Fruit fly (Drosophila melanogaster) whole organism, embryonic: ENCODE results near the gene CG42375.
A peak's percentile ranks its signal among the peaks of the same experiment; 100 is the strongest.

Source experiments
- Abd-B ChIP-seq: fragments of 200-800 bp; sonication (Bioruptor generic); optimal IDR thresholded peaks from 2 replicates; lab custom pipeline; 2018; ENCODE audit warnings: missing biosample characterization, mild to moderate bottlenecking, missing genetic modification characterization, moderate library complexity
- Adf1 ChIP-seq: fragments of 200-800 bp; sonication (Bioruptor generic); IDR thresholded peaks from 2 replicates; pipeline ENCODE4 v1.3.6; 2022; ENCODE audit warnings: missing biosample characterization, missing genetic modification characterization
- Bgb ChIP-seq: fragments of 200-800 bp; sonication (Bioruptor generic); IDR thresholded peaks from 2 replicates; pipeline ENCODE4 v1.3.6; 2022; ENCODE audit warnings: missing biosample characterization, missing genetic modification characterization; ENCODE audit not compliant: partially characterized antibody
- CG10431 ChIP-seq: fragments of 200-800 bp; sonication (Bioruptor generic); optimal IDR thresholded peaks from 3 replicates; lab custom pipeline; 2018; ENCODE audit warnings: missing biosample characterization, mild to moderate bottlenecking, missing genetic modification characterization
- CG15696 ChIP-seq: fragments of 200-800 bp; sonication (Bioruptor generic); optimal IDR thresholded peaks from 2 replicates; lab custom pipeline; 2019; ENCODE audit warnings: missing biosample characterization, mild to moderate bottlenecking, missing genetic modification characterization, moderate library complexity
- CG17328 ChIP-seq: fragments of 200-800 bp; sonication (Bioruptor generic); IDR thresholded peaks from 2 replicates; pipeline ENCODE4 v1.3.6; 2022; ENCODE audit warnings: missing biosample characterization, missing genetic modification characterization
- CG18476 ChIP-seq: fragments of 200-800 bp; sonication (Bioruptor generic); optimal IDR thresholded peaks from 2 replicates; lab custom pipeline; 2016; ENCODE audit warnings: missing biosample characterization, mild to moderate bottlenecking, missing genetic modification characterization
- CG30020 ChIP-seq: fragments of 200-800 bp; optimal IDR thresholded peaks from 2 replicates; lab custom pipeline; 2019; ENCODE audit warnings: missing biosample characterization, mild to moderate bottlenecking, missing genetic modification characterization, moderate library complexity
- CG3065 ChIP-seq: fragments of 200-800 bp; sonication (Bioruptor generic); optimal IDR thresholded peaks from 2 replicates; lab custom pipeline; 2016; ENCODE audit warnings: missing biosample characterization, missing genetic modification characterization
- CG31365 ChIP-seq: fragments of 200-800 bp; sonication (Bioruptor generic); optimal IDR thresholded peaks from 2 replicates; lab custom pipeline; 2018; ENCODE audit warnings: missing biosample characterization, mild to moderate bottlenecking, missing genetic modification characterization
- CG32532 ChIP-seq: fragments of 200-800 bp; sonication (Bioruptor generic); IDR thresholded peaks from 2 replicates; pipeline ENCODE4 v1.3.6; 2022; ENCODE audit warnings: missing biosample characterization, missing genetic modification characterization
- CG4730 ChIP-seq: fragments of 200-800 bp; sonication (Bioruptor generic); IDR thresholded peaks from 2 replicates; pipeline ENCODE4 v1.3.6; 2022; ENCODE audit warnings: missing biosample characterization, missing genetic modification characterization
- CG5245 ChIP-seq: fragments of 200-800 bp; sonication (Bioruptor generic); optimal IDR thresholded peaks from 3 replicates; lab custom pipeline; 2016; ENCODE audit warnings: missing biosample characterization, missing genetic modification characterization
- CG6254 ChIP-seq: fragments of 200-800 bp; sonication (Bioruptor generic); optimal IDR thresholded peaks from 3 replicates; lab custom pipeline; 2017; ENCODE audit warnings: mild to moderate bottlenecking, missing biosample characterization, missing genetic modification reagents, missing genetic modification characterization
- CG8924 ChIP-seq: fragments of 200-800 bp; optimal IDR thresholded peaks from 3 replicates; lab custom pipeline; 2019; ENCODE audit warnings: missing biosample characterization, mild to moderate bottlenecking, missing genetic modification characterization, moderate library complexity
- CrebB ChIP-seq: fragments of 200-800 bp; sonication (Bioruptor generic); optimal IDR thresholded peaks from 3 replicates; lab custom pipeline; 2018; ENCODE audit warnings: missing biosample characterization, mild to moderate bottlenecking, missing genetic modification characterization
- Dip3 ChIP-seq: fragments of 200-800 bp; sonication (Bioruptor generic); optimal IDR thresholded peaks from 3 replicates; lab custom pipeline; 2016; ENCODE audit warnings: missing biosample characterization, missing genetic modification characterization
- Elba2 ChIP-seq: fragments of 200-800 bp; sonication (Bioruptor generic); optimal IDR thresholded peaks from 3 replicates; lab custom pipeline; 2016; ENCODE audit warnings: missing biosample characterization, missing genetic modification characterization
- Fer1 ChIP-seq: fragments of 200-800 bp; sonication (Bioruptor generic); optimal IDR thresholded peaks from 2 replicates; lab custom pipeline; 2017; ENCODE audit warnings: missing biosample characterization, mild to moderate bottlenecking, missing genetic modification characterization
- Fer2 ChIP-seq: fragments of 200-800 bp; sonication (Bioruptor generic); optimal IDR thresholded peaks from 2 replicates; lab custom pipeline; 2018; ENCODE audit warnings: missing biosample characterization, mild to moderate bottlenecking, missing genetic modification characterization, moderate library complexity
- HHEX ChIP-seq: fragments of 200-800 bp; sonication (Bioruptor generic); optimal IDR thresholded peaks from 3 replicates; lab custom pipeline; 2017; ENCODE audit warnings: missing biosample characterization, mild to moderate bottlenecking, missing genetic modification characterization, missing genetic modification reagents
- HLH54F ChIP-seq: fragments of 200-800 bp; sonication (Bioruptor generic); optimal IDR thresholded peaks from 3 replicates; lab custom pipeline; 2016; ENCODE audit warnings: missing biosample characterization, missing genetic modification characterization
- HmgZ ChIP-seq: fragments of 200-800 bp; sonication (Bioruptor generic); optimal IDR thresholded peaks from 2 replicates; lab custom pipeline; 2018; ENCODE audit warnings: missing biosample characterization, mild to moderate bottlenecking, missing genetic modification characterization
- Meics ChIP-seq: fragments of 200-800 bp; sonication (Bioruptor generic); optimal IDR thresholded peaks from 2 replicates; lab custom pipeline; 2017; ENCODE audit warnings: missing biosample characterization, mild to moderate bottlenecking, missing genetic modification characterization
- Scr ChIP-seq: fragments of 200-800 bp; sonication (Bioruptor generic); IDR thresholded peaks from 2 replicates; pipeline ENCODE4 v1.3.6; 2022; ENCODE audit warnings: missing biosample characterization, missing genetic modification characterization; ENCODE audit not compliant: partially characterized antibody
- Ssrp ChIP-seq: fragments of 200-800 bp; sonication (Bioruptor generic); optimal IDR thresholded peaks from 2 replicates; lab custom pipeline; 2018; ENCODE audit warnings: missing biosample characterization, mild to moderate bottlenecking, missing genetic modification characterization, moderate library complexity
- al ChIP-seq: fragments of 200-800 bp; sonication (Bioruptor generic); IDR thresholded peaks from 2 replicates; pipeline ENCODE4 v1.3.6; 2022; ENCODE audit warnings: missing biosample characterization, missing genetic modification characterization
- br ChIP-seq: fragments of >200 bp; optimal IDR thresholded peaks from 2 replicates; lab custom pipeline; 2017
- chn ChIP-seq: fragments of 200-800 bp; sonication (Bioruptor generic); optimal IDR thresholded peaks from 2 replicates; lab custom pipeline; 2016; ENCODE audit warnings: missing biosample characterization, missing genetic modification characterization
- danr ChIP-seq: fragments of 200-800 bp; sonication (Bioruptor generic); IDR thresholded peaks from 2 replicates; pipeline ENCODE4 v1.3.6; 2022; ENCODE audit warnings: missing biosample characterization, missing genetic modification characterization
- dati ChIP-seq: fragments of 200-800 bp; sonication (Bioruptor generic); IDR thresholded peaks from 2 replicates; pipeline ENCODE4 v1.3.6; 2022; ENCODE audit warnings: missing biosample characterization, missing genetic modification characterization
- fd96Cb ChIP-seq: fragments of 200-800 bp; sonication (Bioruptor generic); optimal IDR thresholded peaks from 2 replicates; lab custom pipeline; 2018; ENCODE audit warnings: missing biosample characterization, mild to moderate bottlenecking, missing genetic modification characterization, moderate library complexity
- fu2 ChIP-seq: fragments of 200-800 bp; sonication (Bioruptor generic); optimal IDR thresholded peaks from 2 replicates; lab custom pipeline; 2016; ENCODE audit warnings: missing biosample characterization, missing genetic modification characterization
- gro ChIP-seq: fragments of 200-800 bp; sonication (Bioruptor generic); optimal IDR thresholded peaks from 2 replicates; lab custom pipeline; 2016; ENCODE audit warnings: missing biosample characterization, missing genetic modification characterization
- jigr1 ChIP-seq: fragments of 200-800 bp; sonication (Bioruptor generic); IDR thresholded peaks from 3 replicates; pipeline ENCODE4 v1.3.6; 2022; ENCODE audit warnings: missing biosample characterization, missing genetic modification characterization
- kni ChIP-seq: fragments of 200-800 bp; sonication (Bioruptor generic); optimal IDR thresholded peaks from 3 replicates; lab custom pipeline; 2017; ENCODE audit warnings: mild to moderate bottlenecking, missing biosample characterization, missing genetic modification reagents, missing genetic modification characterization
- lilli ChIP-seq: fragments of 200-800 bp; sonication (Bioruptor generic); optimal IDR thresholded peaks from 3 replicates; lab custom pipeline; 2016; ENCODE audit warnings: missing biosample characterization, missing genetic modification characterization
- maf-S ChIP-seq: fragments of 200-800 bp; sonication (Bioruptor generic); optimal IDR thresholded peaks from 2 replicates; lab custom pipeline; 2016; ENCODE audit warnings: missing biosample characterization, missing genetic modification characterization
- onecut ChIP-seq: fragments of 200-800 bp; sonication (Bioruptor generic); IDR thresholded peaks from 2 replicates; pipeline ENCODE4 v1.3.6; 2022; ENCODE audit warnings: missing biosample characterization, missing genetic modification characterization
- peb ChIP-seq: fragments of 200-800 bp; sonication (Bioruptor generic); IDR thresholded peaks from 2 replicates; pipeline ENCODE4 v1.3.6; 2022; ENCODE audit warnings: missing biosample characterization, missing genetic modification characterization
- pfk ChIP-seq: fragments of 200-800 bp; sonication (Bioruptor generic); optimal IDR thresholded peaks from 2 replicates; lab custom pipeline; 2018; ENCODE audit warnings: missing biosample characterization, mild to moderate bottlenecking, missing genetic modification characterization, moderate library complexity
- pho ChIP-seq: fragments of 200-800 bp; sonication (Bioruptor generic); optimal IDR thresholded peaks from 2 replicates; lab custom pipeline; 2016; ENCODE audit warnings: missing biosample characterization, missing genetic modification characterization
- pum ChIP-seq: fragments of 200-800 bp; sonication (Bioruptor generic); optimal IDR thresholded peaks from 2 replicates; lab custom pipeline; 2016; ENCODE audit warnings: missing biosample characterization, missing genetic modification characterization
- salm ChIP-seq: fragments of 200-800 bp; sonication (Bioruptor generic); optimal IDR thresholded peaks from 2 replicates; lab custom pipeline; 2018; ENCODE audit warnings: missing biosample characterization, mild to moderate bottlenecking, missing genetic modification characterization
- slou ChIP-seq: fragments of 200-800 bp; sonication (Bioruptor generic); optimal IDR thresholded peaks from 3 replicates; lab custom pipeline; 2016; ENCODE audit warnings: missing biosample characterization, missing genetic modification characterization
- tna ChIP-seq: fragments of 200-800 bp; sonication (Bioruptor generic); IDR thresholded peaks from 2 replicates; pipeline ENCODE4 v1.3.6; 2022; ENCODE audit warnings: missing biosample characterization, missing genetic modification characterization; ENCODE audit not compliant: partially characterized antibody
- ttk ChIP-seq: fragments of 200-800 bp; sonication (Bioruptor generic); IDR thresholded peaks from 2 replicates; pipeline ENCODE4 v2.1.2; 2022; ENCODE audit warnings: missing biosample characterization, missing genetic modification characterization
- twi ChIP-seq: fragments of 200-800 bp; optimal IDR thresholded peaks from 2 replicates; lab custom pipeline; 2019; ENCODE audit warnings: missing biosample characterization, mild to moderate bottlenecking, missing genetic modification characterization, moderate library complexity
- yki ChIP-seq: fragments of >200 bp; optimal IDR thresholded peaks from 3 replicates; lab custom pipeline; 2018
- z ChIP-seq: fragments of 200-800 bp; sonication (Bioruptor generic); IDR thresholded peaks from 3 replicates; pipeline ENCODE4 v1.3.6; 2022; ENCODE audit warnings: missing biosample characterization, missing genetic modification characterization
- zfh1 ChIP-seq: fragments of 200-800 bp; sonication (Bioruptor generic); IDR thresholded peaks from 3 replicates; pipeline ENCODE4 v1.3.6; 2022; ENCODE audit warnings: missing biosample characterization, missing genetic modification characterization

The CG42375 gene

DNA sequence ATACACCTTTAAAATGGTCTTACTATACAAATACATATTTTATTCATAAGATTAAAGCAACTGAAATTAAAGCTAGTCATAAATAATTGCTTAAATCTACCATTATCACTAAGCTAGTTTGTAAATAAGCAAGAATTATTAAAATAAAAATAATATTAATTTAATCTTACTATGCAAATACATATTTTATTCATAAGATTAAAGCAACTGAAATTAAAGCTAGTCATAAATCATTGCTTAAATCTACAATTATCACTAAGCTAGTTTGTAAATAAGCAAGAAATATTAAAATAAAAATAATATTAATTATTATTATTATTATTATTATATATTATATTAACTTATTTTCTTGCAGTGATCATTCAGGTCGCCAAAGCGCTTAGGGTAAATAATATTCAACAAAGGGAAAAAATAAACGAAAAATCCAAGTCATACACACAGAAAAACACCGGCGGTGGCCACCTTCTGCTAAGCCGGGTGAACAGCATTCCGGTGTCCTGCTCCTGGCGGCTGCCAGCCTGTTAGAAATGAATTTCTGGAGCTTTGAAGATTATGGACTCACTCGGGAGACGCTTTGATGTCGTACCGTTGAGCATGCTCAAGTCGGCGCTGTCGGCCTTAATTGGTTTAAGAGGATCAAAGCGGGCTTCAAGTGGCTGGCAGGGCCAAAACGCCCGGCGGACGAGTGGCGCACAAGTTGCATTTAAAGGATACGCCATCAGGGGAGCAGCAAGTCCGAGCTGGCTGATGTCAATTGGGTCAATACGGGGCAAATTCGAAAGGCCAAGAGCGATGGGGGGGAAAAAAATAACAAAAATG, 24.7 kb downstream of the CG42375 start (continued):
- TF ChIP-seq pfk (no peak), zfh1 (GFP tag; lab: Robert Waterston, UW) (no peak; the same call in 2 of the 3 replicates), fu2 (GFP tag; lab: Kevin White, UChicago) (no peak), pho (GFP tag; lab: Kevin White, UChicago) (no peak), lilli (GFP tag; lab: Kevin White, UChicago) (no peak), CG17328 (GFP tag; lab: Robert Waterston, UW) (no peak), CG31365 (tag; lab: Kevin White, UChicago) (no peak), dati (GFP tag; lab: Robert Waterston, UW) (no peak), al (GFP tag; lab: Robert Waterston, UW) (no peak), Meics (GFP tag; lab: Kevin White, UChicago) (peak; percentile 56), CrebB (no peak), Abd-B (no peak), z (GFP tag; lab: Robert Waterston, UW) (no peak), Ssrp (peak; percentile 10), br (no peak), CG10431 (no peak), ttk (GFP tag; lab: Robert Waterston, UW) (no peak), maf-S (no peak), tna (GFP tag; lab: Robert Waterston, UW) (no peak), HLH54F (GFP tag; lab: Kevin White, UChicago) (no peak), twi (tag; lab: Kevin White, UChicago) (no peak), CG4730 (GFP tag; lab: Robert Waterston, UW) (no peak), Fer1 (GFP tag; lab: Kevin White, UChicago) (peak; percentile 54), CG6254 (GFP tag; lab: Kevin White, UChicago) (no peak), Adf1 (GFP tag; lab: Robert Waterston, UW) (no peak), Dip3 (no peak), CG32532 (GFP tag; lab: Robert Waterston, UW) (no peak), jigr1 (GFP tag; lab: Robert Waterston, UW) (no peak), slou (GFP tag; lab: Kevin White, UChicago) (no peak), danr (GFP tag; lab: Robert Waterston, UW) (no peak), fd96Cb (tag; lab: Kevin White, UChicago) (peak; percentile 29), CG18476 (GFP tag; lab: Kevin White, UChicago) (peak; percentile 21), pum (no peak), Fer2 (tag; lab: Kevin White, UChicago) (no peak), CG30020 (tag; lab: Kevin White, UChicago) (no peak), peb (GFP tag; lab: Robert Waterston, UW) (no peak), onecut (GFP tag; lab: Robert Waterston, UW) (peak; percentile 28), HHEX (GFP tag; lab: Kevin White, UChicago) (peak; percentile 38), Elba2 (GFP tag; lab: Kevin White, UChicago) (no peak), chn (GFP tag; lab: Kevin White, UChicago) (no peak), HmgZ (tag; lab: Kevin White, UChicago) (no peak), Scr (GFP tag; lab: Robert Waterston, UW) (no peak), CG15696 (tag; lab: Kevin White, UChicago) (no peak), gro (GFP tag; lab: Kevin White, UChicago) (no peak), CG5245 (GFP tag; lab: Kevin White, UChicago) (no peak), yki (lab: Kevin White, UChicago) (no peak), Bgb (0 out of 2 replicates have a peak, but pooled peaks have one; percentile 6), salm (tag; lab: Kevin White, UChicago) (no peak), CG3065 (GFP tag; lab: Kevin White, UChicago) (no peak), kni (GFP tag; lab: Kevin White, UChicago) (no peak), CG8924 (peak; percentile 58)
